Fruit fly (Drosophila melanogaster): ENCODE measurements around the gene nkd.

DNA sequence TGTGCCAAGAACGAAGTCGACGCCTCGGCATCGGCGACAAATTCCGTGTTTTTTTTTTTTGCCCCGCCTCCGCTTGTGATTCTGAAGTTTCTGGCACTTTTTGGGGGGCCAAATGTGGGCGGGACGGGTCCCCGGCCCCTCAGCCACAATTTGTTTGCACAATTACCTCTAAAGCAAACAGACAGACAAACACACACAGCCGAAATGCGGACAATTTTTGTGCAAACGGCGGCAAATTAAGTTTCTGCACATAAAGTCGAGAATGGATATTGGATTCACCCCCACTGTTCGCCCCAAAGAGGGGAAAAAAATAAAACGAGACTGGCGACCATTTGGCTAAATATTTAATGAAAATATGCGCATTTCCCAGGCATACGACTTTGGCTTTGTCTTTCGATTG, 24.8 kb downstream of the nkd start:
- TF ChIP-seq psq (optimal IDR thresholded peaks at IDR 0.05), result no peak
- no peak for TF ChIP-seq Myc (optimal IDR thresholded peaks at IDR 0.05)
- no peak for TF ChIP-seq h (optimal IDR thresholded peaks at IDR 0.05)
- TF ChIP-seq insv (optimal IDR thresholded peaks at IDR 0.05), result no peak
